Fruit fly (Drosophila melanogaster): ENCODE measurements around the gene pbl.

- TF ChIP-seq CTCF (optimal IDR thresholded peaks at IDR 0.05) (no peak), CG8478 (optimal IDR thresholded peaks at IDR 0.05) (no peak)
These were observed 41.4 kb downstream of the pbl start for dm6 chr3L:7870388-7870740.

All from S2 (cell line).